Fruit fly (Drosophila melanogaster): ENCODE results near the gene oaf.

oaf gene

DNA sequence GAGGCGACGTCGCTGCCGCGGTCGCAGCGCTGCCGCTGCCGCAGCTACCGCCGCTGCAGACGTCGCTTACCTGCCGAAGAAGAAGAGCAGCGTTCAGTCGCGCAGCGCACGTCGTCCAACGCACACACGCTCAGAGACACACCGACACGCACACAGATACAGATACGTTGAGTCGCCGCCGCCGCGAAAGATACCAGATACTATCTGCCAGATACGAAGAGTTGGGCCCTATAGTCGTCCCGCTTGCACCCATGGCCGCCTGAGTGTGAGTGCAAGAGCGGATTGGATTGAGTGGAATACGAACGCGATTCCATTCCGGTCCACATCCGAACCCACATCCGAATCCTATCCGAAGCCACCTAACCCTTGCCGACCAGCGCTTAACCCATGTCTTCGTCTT is 38.1 kb upstream of the oaf start (continued):
- TF ChIP-seq Abd-B (GFP tag; optimal IDR thresholded peaks at IDR 0.05) (no peak), Elba2 (GFP tag; optimal IDR thresholded peaks at IDR 0.05) (no peak), NfI (GFP tag; optimal IDR thresholded peaks at IDR 0.05) (no peak), kni (GFP tag; optimal IDR thresholded peaks at IDR 0.05) (peak; percentile 66), Stat92E (GFP tag; optimal IDR thresholded peaks at IDR 0.05) (no peak), CG10321 (GFP tag; IDR thresholded peaks at IDR 0.05) (peak; percentile 94), dmrt99B (tag; optimal IDR thresholded peaks at IDR 0.05) (no peak), Drgx (GFP tag; IDR thresholded peaks at IDR 0.05) (no peak), CG8478 (optimal IDR thresholded peaks at IDR 0.05) (peak; percentile 86), pros (GFP tag; optimal IDR thresholded peaks at IDR 0.05) (peak; percentile 26), CG34224 (GFP tag; IDR thresholded peaks at IDR 0.05; ENCODE audit: partially characterized antibody) (peak; percentile 54; the same call in 2 of the 3 replicates), grn (GFP tag; optimal IDR thresholded peaks at IDR 0.05) (peak; percentile 99), ssp (GFP tag; IDR thresholded peaks at IDR 0.05) (no peak), CHES-1-like (GFP tag; optimal IDR thresholded peaks at IDR 0.05) (no peak), CG13624 (GFP tag; optimal IDR thresholded peaks at IDR 0.05) (no peak), Dip3 (GFP tag; optimal IDR thresholded peaks at IDR 0.05) (no peak), vvl (GFP tag; IDR thresholded peaks at IDR 0.05) (peak; percentile 29; the same call in 1 of the 2 replicates), Mrtf (GFP tag; IDR thresholded peaks at IDR 0.05) (no peak), H15 (GFP tag; IDR thresholded peaks at IDR 0.05) (no peak), Meics (GFP tag; optimal IDR thresholded peaks at IDR 0.05) (no peak), CG14710 (tag; optimal IDR thresholded peaks at IDR 0.05) (no peak), salm (tag; optimal IDR thresholded peaks at IDR 0.05) (no peak), CG2875 (GFP tag; optimal IDR thresholded peaks at IDR 0.05) (no peak), CG12744 (GFP tag; optimal IDR thresholded peaks at IDR 0.05) (no peak), nerfin-2 (GFP tag; IDR thresholded peaks at IDR 0.05; ENCODE audit: partially characterized antibody) (no peak), usp (GFP tag; optimal IDR thresholded peaks at IDR 0.05) (no peak), toy (GFP tag; IDR thresholded peaks at IDR 0.05) (no peak), CG32532 (GFP tag; IDR thresholded peaks at IDR 0.05) (no peak), chn (GFP tag; optimal IDR thresholded peaks at IDR 0.05) (no peak), Max (GFP tag; optimal IDR thresholded peaks at IDR 0.05) (no peak), ato (GFP tag; IDR thresholded peaks at IDR 0.05; ENCODE audit: partially characterized antibody) (peak; percentile 57; the same call in 1 of the 2 replicates), Nf-YC (tag; optimal IDR thresholded peaks at IDR 0.05) (peak; percentile 83), Bgb (GFP tag; IDR thresholded peaks at IDR 0.05; ENCODE audit: partially characterized antibody) (peak; percentile 64), Fer2 (tag; optimal IDR thresholded peaks at IDR 0.05) (no peak), Fer1 (GFP tag; optimal IDR thresholded peaks at IDR 0.05) (no peak), Blimp-1 (GFP tag; optimal IDR thresholded peaks at IDR 0.05) (no peak), BtbVII (GFP tag; optimal IDR thresholded peaks at IDR 0.05) (no peak), cg (GFP tag; optimal IDR thresholded peaks at IDR 0.05) (peak; percentile 95), D (optimal IDR thresholded peaks at IDR 0.05) (peak; percentile 86), D (GFP tag; optimal IDR thresholded peaks at IDR 0.05) (no peak), CG1832 (GFP tag; optimal IDR thresholded peaks at IDR 0.05) (peak; percentile 68), CG16779 (GFP tag; IDR thresholded peaks at IDR 0.05) (no peak), hth (optimal IDR thresholded peaks at IDR 0.05) (no peak), Xrp1 (GFP tag; IDR thresholded peaks at IDR 0.05) (no peak), CG17359 (tag; optimal IDR thresholded peaks at IDR 0.05) (no peak), onecut (GFP tag; IDR thresholded peaks at IDR 0.05) (no peak), bowl (GFP tag; IDR thresholded peaks at IDR 0.05) (no peak), Opbp (GFP tag; IDR thresholded peaks at IDR 0.05; ENCODE audit: partially characterized antibody) (peak; percentile 63; the same call in 1 of the 3 replicates), NC2α (GFP tag; optimal IDR thresholded peaks at IDR 0.05) (no peak), rib (GFP tag; IDR thresholded peaks at IDR 0.05) (no peak), CG15011 (GFP tag; optimal IDR thresholded peaks at IDR 0.05) (no peak), ase (GFP tag; IDR thresholded peaks at IDR 0.05) (no peak)
